Fruit fly (Drosophila melanogaster) whole organism, adult: Measurements from ENCODE around the gene CG42495.
A peak's percentile ranks its signal among the peaks of the same experiment; 100 is the strongest.

Experiments used
- CG11617 ChIP-seq: fragments of 200-800 bp; sonication (Bioruptor generic); optimal IDR thresholded peaks from 2 replicates; lab custom pipeline; 2017; ENCODE audit warnings: mild to moderate bottlenecking, missing biosample characterization, missing genetic modification reagents, missing genetic modification characterization
- CG12768 ChIP-seq: fragments of 200-800 bp; sonication (Bioruptor generic); optimal IDR thresholded peaks from 2 replicates; lab custom pipeline; 2017; ENCODE audit warnings: missing biosample characterization, missing genetic modification characterization, mild to moderate bottlenecking, moderate library complexity, missing genetic modification reagents
- CG14711 ChIP-seq: fragments of 200-800 bp; sonication (Bioruptor generic); optimal IDR thresholded peaks from 2 replicates; lab custom pipeline; 2018; ENCODE audit warnings: missing biosample characterization, mild to moderate bottlenecking, missing genetic modification characterization, moderate library complexity
- CG1620 ChIP-seq: fragments of 200-800 bp; sonication (Bioruptor generic); optimal IDR thresholded peaks from 2 replicates; lab custom pipeline; 2016; ENCODE audit warnings: missing biosample characterization, missing genetic modification characterization
- CG33017 ChIP-seq: fragments of 200-800 bp; sonication (Bioruptor generic); optimal IDR thresholded peaks from 2 replicates; lab custom pipeline; 2018; ENCODE audit warnings: missing biosample characterization, mild to moderate bottlenecking, missing genetic modification characterization, moderate library complexity
- CG5204 ChIP-seq: fragments of 200-800 bp; sonication (Bioruptor generic); optimal IDR thresholded peaks from 2 replicates; lab custom pipeline; 2016; ENCODE audit warnings: missing biosample characterization, missing genetic modification characterization
- CG7045 ChIP-seq: fragments of 200-800 bp; sonication (Bioruptor generic); optimal IDR thresholded peaks from 2 replicates; lab custom pipeline; 2017; ENCODE audit warnings: missing biosample characterization, mild to moderate bottlenecking, missing genetic modification characterization
- CG7101 ChIP-seq: fragments of 200-800 bp; sonication (Bioruptor generic); optimal IDR thresholded peaks from 2 replicates; lab custom pipeline; 2018; ENCODE audit warnings: missing biosample characterization, mild to moderate bottlenecking, missing genetic modification characterization, moderate library complexity
- Clk ChIP-seq: fragments of 200-800 bp; sonication (Bioruptor generic); optimal IDR thresholded peaks from 2 replicates; lab custom pipeline; 2017; ENCODE audit warnings: missing biosample characterization, missing genetic modification characterization
- Crg-1 ChIP-seq: fragments of 200-800 bp; sonication (Bioruptor generic); optimal IDR thresholded peaks from 2 replicates; lab custom pipeline; 2016; ENCODE audit warnings: missing biosample characterization, missing genetic modification characterization
- Hr96 ChIP-seq: fragments of 200-800 bp; sonication (Bioruptor generic); optimal IDR thresholded peaks from 2 replicates; lab custom pipeline; 2016; ENCODE audit warnings: missing biosample characterization, missing genetic modification characterization
- Mnt ChIP-seq: fragments of 200-800 bp; sonication (Bioruptor generic); optimal IDR thresholded peaks from 2 replicates; lab custom pipeline; 2016; ENCODE audit warnings: missing biosample characterization, mild to moderate bottlenecking, missing genetic modification characterization
- bab1 ChIP-seq: fragments of 200-800 bp; sonication (Bioruptor generic); optimal IDR thresholded peaks from 3 replicates; lab custom pipeline; 2019; ENCODE audit warnings: missing biosample characterization, mild to moderate bottlenecking, missing genetic modification characterization, moderate library complexity
- cic ChIP-seq: fragments of 200-800 bp; sonication (Bioruptor generic); optimal IDR thresholded peaks from 2 replicates; lab custom pipeline; 2017; ENCODE audit warnings: missing biosample characterization, mild to moderate bottlenecking, missing genetic modification characterization, moderate library complexity
- cnc ChIP-seq, 2 experiments: fragments of >200 bp; optimal IDR thresholded peaks; 2 replicates each; lab custom pipeline; 2017
- kay ChIP-seq: fragments of 200-800 bp; sonication (Bioruptor generic); peaks from one replicate; lab custom pipeline; 2016; ENCODE audit warnings: missing biosample characterization, missing genetic modification characterization, borderline replicate concordance
- ovo ChIP-seq: fragments of 200-800 bp; sonication (Bioruptor generic); optimal IDR thresholded peaks from 2 replicates; lab custom pipeline; 2016; ENCODE audit warnings: missing biosample characterization, missing genetic modification characterization
- pad ChIP-seq: fragments of 200-800 bp; sonication (Bioruptor generic); optimal IDR thresholded peaks from 3 replicates; lab custom pipeline; 2017; ENCODE audit warnings: missing biosample characterization, missing genetic modification characterization, mild to moderate bottlenecking, moderate library complexity, missing genetic modification reagents
- tj ChIP-seq: fragments of 200-800 bp; sonication (Bioruptor generic); optimal IDR thresholded peaks from 3 replicates; lab custom pipeline; 2017; ENCODE audit warnings: missing biosample characterization, mild to moderate bottlenecking, missing genetic modification characterization, moderate library complexity
- toe ChIP-seq: fragments of 200-800 bp; sonication (Bioruptor generic); optimal IDR thresholded peaks from 2 replicates; lab custom pipeline; 2016; ENCODE audit warnings: missing biosample characterization, missing genetic modification characterization

CG42495 gene

DNA sequence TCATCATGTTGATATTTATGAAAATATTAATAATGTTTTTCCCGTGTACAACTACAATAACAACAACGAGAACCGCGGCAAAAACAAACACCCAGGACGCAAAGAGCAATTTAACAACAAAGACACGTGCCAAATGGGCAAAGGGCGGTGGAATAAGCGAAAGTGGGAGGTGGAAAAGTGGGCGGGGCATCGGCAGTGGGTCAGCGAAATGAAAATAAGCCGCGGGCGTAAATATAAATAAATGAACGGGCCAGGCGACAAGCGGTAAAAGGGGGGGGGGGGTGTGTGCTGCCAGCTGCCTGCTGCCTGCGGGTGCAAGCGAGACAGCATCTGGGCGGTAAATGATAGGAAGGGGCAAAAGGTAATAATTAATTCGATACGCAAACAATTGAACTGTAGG is 13.4 kb upstream of the CG42495 start:
- TF ChIP-seq Clk (GFP tag; lab: Kevin White, UChicago) (no peak), CG7101 (tag; lab: Kevin White, UChicago) (no peak), kay (GFP tag; lab: Kevin White, UChicago) (peak; percentile 49)

DNA sequence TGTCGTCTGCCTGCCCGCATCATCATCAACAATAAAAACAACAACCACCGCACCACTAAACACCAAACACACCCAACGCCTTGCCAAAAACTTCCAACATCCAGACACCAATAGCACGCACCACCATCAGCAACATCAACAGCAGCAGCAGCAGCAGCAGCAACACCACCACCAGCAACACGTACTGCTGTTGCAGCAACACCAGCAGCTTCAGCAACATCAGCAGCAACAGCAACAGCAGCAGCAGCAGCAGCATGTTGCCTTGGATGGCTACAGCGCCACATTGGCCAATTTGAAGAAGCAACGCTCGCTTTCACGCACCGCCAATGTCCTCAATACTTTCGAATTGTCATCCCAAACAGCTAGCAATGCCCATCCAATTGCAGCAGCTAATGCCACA is 1.6 kb upstream of the CG42495 start:
- TF ChIP-seq CG5204 (GFP tag; lab: Kevin White, UChicago) (no peak), CG1620 (no peak), Clk (GFP tag; lab: Kevin White, UChicago) (no peak), CG33017 (tag; lab: Kevin White, UChicago) (no peak), pad (GFP tag; lab: Kevin White, UChicago) (no peak), Crg-1 (GFP tag; lab: Kevin White, UChicago) (no peak), cnc (optimal IDR thresholded peaks at IDR 0.05; lab: Kevin White, UChicago) (no peak), cic (GFP tag; lab: Kevin White, UChicago) (no peak), CG11617 (no peak), CG12768 (no peak), ovo (GFP tag; lab: Kevin White, UChicago) (no peak)

DNA sequence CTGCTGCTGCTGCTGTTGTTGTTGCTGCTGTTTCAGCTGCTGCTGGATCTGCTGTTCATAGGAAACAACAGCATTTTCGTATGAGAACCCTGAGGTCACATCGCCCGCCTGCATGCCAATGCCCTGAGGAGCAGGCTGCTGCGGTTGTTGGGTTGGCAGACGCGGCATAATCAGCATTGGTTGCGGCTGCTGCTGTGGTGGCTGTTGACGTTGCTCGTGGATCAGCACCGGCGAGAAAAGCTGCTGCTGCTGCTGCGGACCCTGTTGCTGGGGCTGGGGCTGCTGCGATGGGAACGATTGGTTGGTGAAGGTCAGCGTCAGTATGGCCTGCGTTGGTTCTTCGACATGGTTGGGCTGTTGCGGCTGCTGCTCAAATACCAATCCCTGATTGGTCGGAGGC is 2.7 kb downstream of the CG42495 start:
- TF ChIP-seq CG14711 (tag; lab: Kevin White, UChicago) (no peak), Clk (GFP tag; lab: Kevin White, UChicago) (no peak), Crg-1 (GFP tag; lab: Kevin White, UChicago) (no peak), CG7101 (tag; lab: Kevin White, UChicago) (no peak), Hr96 (GFP tag; lab: Kevin White, UChicago) (no peak), CG11617 (no peak), pad (GFP tag; lab: Kevin White, UChicago) (no peak), CG5204 (GFP tag; lab: Kevin White, UChicago) (no peak), cnc (optimal IDR thresholded peaks at IDR 0.05; lab: Kevin White, UChicago) (no peak), CG1620 (no peak), CG12768 (no peak), CG33017 (tag; lab: Kevin White, UChicago) (no peak), cic (GFP tag; lab: Kevin White, UChicago) (no peak)

DNA sequence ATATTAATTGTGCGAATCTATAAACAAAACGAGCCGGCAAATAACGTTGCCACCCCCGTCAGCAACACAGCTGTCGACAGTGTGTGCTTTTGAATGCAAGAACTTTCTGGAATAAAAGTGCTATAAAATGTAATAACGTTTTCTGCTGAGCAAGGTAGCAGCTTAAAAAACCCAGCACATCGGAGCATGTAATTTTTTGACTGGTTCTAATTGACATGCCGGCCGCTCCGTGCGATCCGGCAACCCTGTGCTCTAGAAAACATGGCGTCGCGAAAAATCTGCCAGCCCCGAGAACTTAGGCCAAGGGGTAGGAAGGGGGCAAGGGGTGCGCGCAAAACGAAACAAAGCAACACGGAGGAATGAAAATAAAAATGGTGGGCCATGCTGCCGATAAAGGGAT is 5.0 kb downstream of the CG42495 start:
- TF ChIP-seq toe = peak; percentile 20
- peak; percentile 57 for TF ChIP-seq Hr96 (GFP tag; lab: Kevin White, UChicago)
- TF ChIP-seq CG14711 (tag; lab: Kevin White, UChicago) = peak; percentile 6
- TF ChIP-seq Clk (GFP tag; lab: Kevin White, UChicago) = no peak
- TF ChIP-seq CG11617 = peak; percentile 71
- TF ChIP-seq Mnt = peak; percentile 83
- peak; percentile 58 for TF ChIP-seq bab1 (GFP tag; lab: Kevin White, UChicago)
- TF ChIP-seq tj = peak; percentile 40
- no peak for TF ChIP-seq cic (GFP tag; lab: Kevin White, UChicago)
- TF ChIP-seq CG12768 = peak; percentile 35
- TF ChIP-seq ovo (GFP tag; lab: Kevin White, UChicago) = no peak
- peak; percentile 41 for TF ChIP-seq CG7101 (tag; lab: Kevin White, UChicago)
- TF ChIP-seq pad (GFP tag; lab: Kevin White, UChicago) = peak; percentile 36
- TF ChIP-seq CG1620 = peak; percentile 44
- no peak for TF ChIP-seq kay (GFP tag; lab: Kevin White, UChicago)
- TF ChIP-seq CG7045 (GFP tag; lab: Kevin White, UChicago) = peak; percentile 36

DNA sequence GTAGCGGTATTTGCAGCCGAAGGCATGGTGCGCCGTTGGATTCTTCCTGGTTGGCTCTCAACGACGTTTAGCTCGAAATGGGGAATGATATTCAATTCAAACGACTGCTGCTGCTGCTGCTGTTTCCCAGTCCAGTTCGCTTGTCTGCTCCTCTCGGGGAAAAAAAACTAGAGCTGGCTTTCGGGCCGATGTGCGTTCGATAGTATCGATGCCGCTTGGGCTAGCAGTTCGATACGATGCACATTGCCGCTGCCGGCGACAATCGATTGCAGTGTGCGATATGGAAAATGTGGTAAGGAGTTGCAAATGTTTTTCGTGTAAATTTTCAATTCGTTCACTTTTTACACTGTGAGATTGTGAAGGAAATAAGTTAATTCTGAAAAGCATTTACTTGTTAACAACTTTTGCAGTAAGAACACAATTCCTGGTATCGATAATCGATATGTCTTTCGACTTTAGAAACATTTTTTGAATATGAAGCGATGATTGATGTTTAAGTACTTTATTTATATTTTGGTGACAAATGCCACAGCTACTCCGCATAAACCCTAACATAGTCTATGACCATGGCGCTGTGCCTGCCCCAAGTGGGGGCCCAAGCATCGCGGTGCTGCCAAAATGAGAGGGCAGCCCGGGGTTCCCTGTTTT is 5.9 kb downstream of the CG42495 start, which contains the start of gene Capr:
Gene Capr, minus strand, starts transcription at position 339 of the 648 bp plus-strand sequence.
- TF ChIP-seq CG33017 (tag; lab: Kevin White, UChicago) = peak; percentile 12
- peak; percentile 58 for TF ChIP-seq CG1620
- TF ChIP-seq toe = peak; percentile 24
- peak; percentile 1 for TF ChIP-seq CG14711 (tag; lab: Kevin White, UChicago)
- no peak for TF ChIP-seq tj
- TF ChIP-seq CG7045 (GFP tag; lab: Kevin White, UChicago) = no peak
- TF ChIP-seq CG5204 (GFP tag; lab: Kevin White, UChicago) = no peak
- no peak for TF ChIP-seq Clk (GFP tag; lab: Kevin White, UChicago)
- peak; percentile 47 for TF ChIP-seq bab1 (GFP tag; lab: Kevin White, UChicago)
- peak; percentile 61 for TF ChIP-seq Hr96 (GFP tag; lab: Kevin White, UChicago)
- peak; percentile 29 for TF ChIP-seq pad (GFP tag; lab: Kevin White, UChicago)
- TF ChIP-seq Mnt = peak; percentile 43
- peak; percentile 31 for TF ChIP-seq Crg-1 (GFP tag; lab: Kevin White, UChicago)
- no peak for TF ChIP-seq kay (GFP tag; lab: Kevin White, UChicago)
- no peak for TF ChIP-seq CG11617
- TF ChIP-seq cic (GFP tag; lab: Kevin White, UChicago) = peak; percentile 4
- no peak for TF ChIP-seq cnc (optimal IDR thresholded peaks at IDR 0.05; lab: Kevin White, UChicago)
- no peak for TF ChIP-seq ovo (GFP tag; lab: Kevin White, UChicago)
- peak; percentile 31 for TF ChIP-seq CG7101 (tag; lab: Kevin White, UChicago)
- peak; percentile 41 for TF ChIP-seq CG12768

DNA sequence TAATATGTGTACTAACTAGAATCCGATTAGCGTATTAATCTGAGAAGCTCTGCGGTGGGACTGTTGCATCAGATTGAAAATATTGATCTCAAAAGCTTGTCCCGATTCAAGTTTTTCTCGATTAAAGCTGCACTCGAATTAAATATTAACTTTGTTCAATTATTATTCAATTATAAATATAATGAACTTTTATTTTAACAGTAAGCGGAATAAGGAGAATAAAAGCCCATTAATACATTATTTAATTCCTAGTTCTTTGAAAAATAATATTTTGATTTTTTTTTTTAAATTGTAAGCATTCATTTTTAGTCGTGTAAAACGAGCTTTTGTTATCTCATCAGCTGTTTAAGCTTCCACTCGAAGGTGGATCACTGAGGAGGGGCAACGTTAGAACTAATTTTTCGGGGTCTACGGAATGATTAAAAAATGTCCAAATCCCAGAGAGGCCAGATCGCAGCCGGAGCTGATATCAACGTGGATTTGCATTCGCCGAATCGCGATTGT is 8.3 kb downstream of the CG42495 start, which contains the start of the genes GNBP2 and GNBP1:
Gene GNBP2, minus strand, starts transcription at position 51 of the 504 bp plus-strand sequence.
Gene GNBP1, plus strand, starts transcription at position 438 of the 504 bp plus-strand sequence.
- TF ChIP-seq CG12768 (peak; percentile 74), toe (no peak), cnc (optimal IDR thresholded peaks at IDR 0.05; lab: Kevin White, UChicago) (no peak), CG7101 (tag; lab: Kevin White, UChicago) (peak; percentile 92), Crg-1 (GFP tag; lab: Kevin White, UChicago) (peak; percentile 33), cic (GFP tag; lab: Kevin White, UChicago) (peak; percentile 26), CG33017 (tag; lab: Kevin White, UChicago) (peak; percentile 95), kay (GFP tag; lab: Kevin White, UChicago) (no peak), CG5204 (GFP tag; lab: Kevin White, UChicago) (no peak), ovo (GFP tag; lab: Kevin White, UChicago) (no peak), pad (GFP tag; lab: Kevin White, UChicago) (peak; percentile 64), CG11617 (peak; percentile 72), CG14711 (tag; lab: Kevin White, UChicago) (peak; percentile 90), Clk (GFP tag; lab: Kevin White, UChicago) (peak; percentile 2), tj (peak; percentile 55), Mnt (peak; percentile 13), bab1 (GFP tag; lab: Kevin White, UChicago) (peak; percentile 34), Hr96 (GFP tag; lab: Kevin White, UChicago) (no peak), CG7045 (GFP tag; lab: Kevin White, UChicago) (peak; percentile 76), CG1620 (no peak)
